Fruit fly (Drosophila melanogaster) Kc167 (cell line): ENCODE results near the gene Lcp65Ab2.

Experiments used
- Sin3A ChIP-seq: fragments of >200 bp; optimal IDR thresholded peaks from 2 replicates; lab custom pipeline; 2018; ENCODE audit warnings: missing external identifiers
- h ChIP-seq: fragments of >200 bp; optimal IDR thresholded peaks from 3 replicates; lab custom pipeline; 2018; ENCODE audit warnings: missing external identifiers
- insv ChIP-seq: fragments of >200 bp; optimal IDR thresholded peaks from 3 replicates; lab custom pipeline; 2018; ENCODE audit warnings: missing external identifiers
- psq ChIP-seq: fragments of >200 bp; optimal IDR thresholded peaks from 2 replicates; lab custom pipeline; 2017; ENCODE audit warnings: missing external identifiers
- ttk ChIP-seq: sonication (Bioruptor generic); optimal IDR thresholded peaks from 2 replicates; lab custom pipeline; 2017; ENCODE audit warnings: missing external identifiers

DNA sequence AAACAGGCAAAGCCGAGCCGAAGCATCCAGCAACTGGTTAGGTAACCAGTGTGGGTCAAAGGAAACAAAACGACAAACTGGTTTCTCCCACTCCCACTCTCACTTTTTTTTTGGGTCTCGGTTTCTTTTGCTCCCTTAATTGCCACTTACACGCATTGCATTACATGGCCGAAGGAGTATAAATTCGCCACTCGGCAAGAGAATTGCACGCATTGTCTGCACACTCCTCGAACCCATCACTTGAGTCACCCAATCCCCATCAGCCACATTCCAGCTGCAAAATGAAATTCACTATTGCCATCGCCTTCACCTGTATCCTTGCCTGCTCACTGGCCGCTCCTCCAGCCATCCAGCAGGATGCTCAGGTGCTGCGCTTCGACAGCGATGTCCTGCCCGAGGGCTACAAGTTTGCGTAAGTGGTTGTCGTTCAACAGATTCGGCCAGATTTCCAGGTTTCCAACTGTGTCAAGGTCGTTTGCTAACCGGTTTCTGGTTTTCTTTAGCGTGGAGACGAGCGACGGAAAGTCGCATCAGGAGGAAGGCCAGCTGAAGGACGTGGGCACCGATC, 3.2 kb upstream of the Lcp65Ab2 start, which contains the start of gene Lcp65Ad:
- TF ChIP-seq Sin3A (no peak), h (no peak), ttk (lab: Kevin White, UChicago) (no peak), psq (lab: Kevin White, UChicago) (no peak), insv (no peak)
